Worm (Caenorhabditis elegans) whole organism, late embryonic: ENCODE data around the gene tag-151.

Experiments used
- C38D4.7 ChIP-seq: fragments of 200-800 bp; sonication (Bioruptor generic); optimal IDR thresholded peaks from 2 replicates; lab custom pipeline; 2018; ENCODE audit warnings: mild to moderate bottlenecking, missing genetic modification characterization, moderate library complexity, missing compliant biosample characterization
- K02D7.2 ChIP-seq: sonication (generic microtip); optimal IDR thresholded peaks from 2 replicates; lab custom pipeline; 2017; ENCODE audit warnings: mild to moderate bottlenecking, missing genetic modification characterization, missing compliant biosample characterization
- T23F11.4 ChIP-seq: fragments of 200-800 bp; sonication (Bioruptor generic); optimal IDR thresholded peaks from 2 replicates; lab custom pipeline; 2018; ENCODE audit warnings: mild to moderate bottlenecking, missing genetic modification characterization, missing compliant biosample characterization
- Y22D7AL.16 ChIP-seq: sonication (generic microtip); optimal IDR thresholded peaks from 2 replicates; lab custom pipeline; 2016; ENCODE audit warnings: missing genetic modification characterization, missing compliant biosample characterization
- ceh-18 ChIP-seq: sonication (generic microtip); optimal IDR thresholded peaks from 2 replicates; lab custom pipeline; 2016; ENCODE audit warnings: missing genetic modification characterization, missing compliant biosample characterization
- ceh-19 ChIP-seq: fragments of 200-800 bp; sonication (Bioruptor generic); optimal IDR thresholded peaks from 2 replicates; lab custom pipeline; 2018; ENCODE audit warnings: mild to moderate bottlenecking, missing genetic modification characterization, missing compliant biosample characterization
- ceh-22 ChIP-seq: sonication (generic microtip); optimal IDR thresholded peaks from 2 replicates; lab custom pipeline; 2017; ENCODE audit warnings: missing biosample characterization, missing genetic modification characterization
- ceh-31 ChIP-seq: sonication (generic microtip); optimal IDR thresholded peaks from 2 replicates; lab custom pipeline; 2016; ENCODE audit warnings: missing genetic modification characterization, missing compliant biosample characterization
- ceh-34 ChIP-seq: sonication (generic microtip); optimal IDR thresholded peaks from 2 replicates; lab custom pipeline; 2016; ENCODE audit warnings: mild to moderate bottlenecking, missing genetic modification characterization, missing compliant biosample characterization
- che-1 ChIP-seq: sonication (generic microtip); optimal IDR thresholded peaks from 2 replicates; lab custom pipeline; 2016; ENCODE audit warnings: mild to moderate bottlenecking, missing genetic modification characterization, missing compliant biosample characterization
- dmd-4 ChIP-seq: sonication (generic microtip); optimal IDR thresholded peaks from 2 replicates; lab custom pipeline; 2016; ENCODE audit warnings: borderline replicate concordance, missing genetic modification characterization, missing compliant biosample characterization
- elt-4 ChIP-seq: sonication (generic microtip); optimal IDR thresholded peaks from 2 replicates; lab custom pipeline; 2016; ENCODE audit warnings: missing genetic modification characterization, missing compliant biosample characterization
- ets-4 ChIP-seq: sonication (generic microtip); optimal IDR thresholded peaks from 2 replicates; lab custom pipeline; 2016; ENCODE audit warnings: missing genetic modification characterization, missing compliant biosample characterization
- fax-1 ChIP-seq: sonication (generic microtip); optimal IDR thresholded peaks from 2 replicates; lab custom pipeline; 2016; ENCODE audit warnings: missing genotype, missing genetic modification characterization, missing compliant biosample characterization
- fkh-10 ChIP-seq: fragments of 150-350 bp; optimal IDR thresholded peaks from 2 replicates; lab custom pipeline; 2014; ENCODE audit warnings: missing biosample characterization, missing genetic modification reagents, missing genetic modification characterization
- fkh-6 ChIP-seq: sonication (generic microtip); optimal IDR thresholded peaks from 2 replicates; lab custom pipeline; 2016; ENCODE audit warnings: missing genetic modification characterization, missing compliant biosample characterization
- gmeb-2 ChIP-seq: sonication (generic microtip); optimal IDR thresholded peaks from 2 replicates; lab custom pipeline; 2016; ENCODE audit warnings: missing genetic modification characterization, inconsistent platforms, missing compliant biosample characterization
- hlh-13 ChIP-seq: fragments of 200-800 bp; sonication (Bioruptor generic); optimal IDR thresholded peaks from 2 replicates; lab custom pipeline; 2018; ENCODE audit warnings: mild to moderate bottlenecking, missing genetic modification characterization, missing compliant biosample characterization
- hlh-30 ChIP-seq: sonication (generic microtip); optimal IDR thresholded peaks from 2 replicates; lab custom pipeline; 2017; ENCODE audit warnings: antibody characterized with exemption, missing genetic modification characterization, missing compliant biosample characterization; ENCODE audit not compliant: insufficient read depth
- hlh-6 ChIP-seq: sonication (generic microtip); optimal IDR thresholded peaks from 2 replicates; lab custom pipeline; 2016; ENCODE audit warnings: missing genotype, missing genetic modification characterization, missing compliant biosample characterization
- hlh-8 ChIP-seq: sonication (generic microtip); optimal IDR thresholded peaks from 2 replicates; lab custom pipeline; 2016; ENCODE audit warnings: missing genotype, missing genetic modification characterization, missing compliant biosample characterization
- lim-6 ChIP-seq: sonication (generic microtip); optimal IDR thresholded peaks from 2 replicates; lab custom pipeline; 2016; ENCODE audit warnings: missing genetic modification characterization, missing compliant biosample characterization
- lin-11 ChIP-seq: fragments of 200-800 bp; sonication (Bioruptor generic); optimal IDR thresholded peaks from 2 replicates; lab custom pipeline; 2018; ENCODE audit warnings: mild to moderate bottlenecking, missing genetic modification characterization, missing compliant biosample characterization
- madf-2 ChIP-seq: sonication (generic microtip); optimal IDR thresholded peaks from 2 replicates; lab custom pipeline; 2017; ENCODE audit warnings: missing genetic modification characterization, missing compliant biosample characterization
- nfya-1 ChIP-seq: sonication (generic microtip); optimal IDR thresholded peaks from 2 replicates; lab custom pipeline; 2017; ENCODE audit warnings: missing genetic modification characterization, mild to moderate bottlenecking, missing compliant biosample characterization, antibody characterized with exemption, moderate library complexity
- nhr-232 ChIP-seq: sonication (generic microtip); optimal IDR thresholded peaks from 2 replicates; lab custom pipeline; 2016; ENCODE audit warnings: missing genetic modification characterization, missing compliant biosample characterization
- npax-4 ChIP-seq: sonication (generic microtip); optimal IDR thresholded peaks from 2 replicates; lab custom pipeline; 2016; ENCODE audit warnings: missing genetic modification characterization, missing compliant biosample characterization
- odd-2 ChIP-seq: sonication (generic microtip); optimal IDR thresholded peaks from 2 replicates; lab custom pipeline; 2017; ENCODE audit warnings: antibody characterized with exemption, mild to moderate bottlenecking, missing genetic modification characterization, missing compliant biosample characterization
- pag-3 ChIP-seq: sonication (generic microtip); optimal IDR thresholded peaks from 2 replicates; lab custom pipeline; 2016; ENCODE audit warnings: missing compliant biosample characterization, missing genetic modification characterization, borderline replicate concordance
- pha-2 ChIP-seq: sonication (generic microtip); optimal IDR thresholded peaks from 2 replicates; lab custom pipeline; 2017; ENCODE audit warnings: mild to moderate bottlenecking, missing genetic modification characterization, missing compliant biosample characterization
- pros-1 ChIP-seq: fragments of 150-350 bp; optimal IDR thresholded peaks from 2 replicates; lab custom pipeline; 2014; ENCODE audit warnings: missing biosample characterization, missing genetic modification reagents, missing genetic modification characterization
- sdc-2 ChIP-seq: sonication (generic microtip); optimal IDR thresholded peaks from 2 replicates; lab custom pipeline; 2016; ENCODE audit warnings: missing genotype, missing genetic modification characterization, missing compliant biosample characterization
- sox-2 ChIP-seq: fragments of 200-800 bp; sonication (Bioruptor generic); IDR thresholded peaks from 2 replicates; pipeline ENCODE4 v1.3.6; 2022; ENCODE audit warnings: missing genetic modification reagents, missing genetic modification characterization, missing compliant biosample characterization
- tbx-2 ChIP-seq: sonication (generic microtip); optimal IDR thresholded peaks from 2 replicates; lab custom pipeline; 2016; ENCODE audit warnings: missing genetic modification characterization, missing compliant biosample characterization
- tbx-7 ChIP-seq: sonication (generic microtip); optimal IDR thresholded peaks from 2 replicates; lab custom pipeline; 2016; ENCODE audit warnings: missing genotype, missing genetic modification characterization, missing compliant biosample characterization
- ttx-3 ChIP-seq: sonication (generic microtip); optimal IDR thresholded peaks from 2 replicates; lab custom pipeline; 2016; ENCODE audit warnings: missing genetic modification reagents, missing genetic modification characterization, missing compliant biosample characterization
- unc-42 ChIP-seq: sonication (generic microtip); optimal IDR thresholded peaks from 2 replicates; lab custom pipeline; 2016; ENCODE audit warnings: missing genotype, missing genetic modification characterization, missing compliant biosample characterization
- unc-55 ChIP-seq: sonication (generic microtip); optimal IDR thresholded peaks from 2 replicates; lab custom pipeline; 2017; ENCODE audit warnings: missing biosample characterization, missing genetic modification reagents, missing genetic modification characterization
- ztf-16 ChIP-seq: sonication (generic microtip); optimal IDR thresholded peaks from 2 replicates; lab custom pipeline; 2017; ENCODE audit warnings: missing genetic modification characterization, missing compliant biosample characterization

Gene tag-151

DNA sequence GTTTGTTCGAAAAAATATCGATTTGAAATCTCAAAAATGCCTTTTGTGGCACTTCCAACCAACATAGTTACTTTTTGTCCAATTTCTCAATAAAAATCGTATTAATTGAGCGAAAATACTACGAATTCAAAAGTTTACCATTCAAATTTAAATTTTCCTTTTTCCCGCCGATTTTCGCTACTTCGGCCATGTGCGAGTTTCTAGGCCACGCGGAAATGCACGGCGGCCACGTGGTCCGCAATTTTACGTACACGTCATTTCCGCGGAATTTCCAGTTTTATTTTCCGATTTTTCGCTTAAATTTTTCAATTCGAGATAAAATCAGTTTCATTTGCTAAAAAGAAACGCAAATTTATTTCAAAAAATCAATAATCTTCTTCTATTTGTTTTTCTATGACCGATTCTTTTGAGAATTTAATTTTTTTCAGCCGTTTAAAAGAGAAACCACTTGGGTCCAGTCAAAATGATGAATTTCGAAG is 29.9 kb downstream of the tag-151 start, which contains the start of gene eas-1 (continued):
- peak; percentile 9 for TF ChIP-seq ttx-3 (tag; lab: Kevin White, UChicago)
- no peak for TF ChIP-seq che-1
- TF ChIP-seq nfya-1 (tag; lab: Kevin White, UChicago), result peak; percentile 48
- TF ChIP-seq ceh-34 (tag; lab: Kevin White, UChicago), result peak; percentile 24
- no peak for TF ChIP-seq gmeb-2 (tag; lab: Kevin White, UChicago)
- no peak for TF ChIP-seq hlh-13 (GFP tag; lab: Kevin White, UChicago)
- peak; percentile 17 for TF ChIP-seq ceh-18 (tag; lab: Kevin White, UChicago)
- TF ChIP-seq nhr-232 (tag; lab: Kevin White, UChicago), result no peak
- no peak for TF ChIP-seq fkh-10 (GFP tag; lab: Kevin White, UChicago)
- TF ChIP-seq odd-2, result no peak
- TF ChIP-seq sox-2 (GFP tag; lab: Robert Waterston, UW), result no peak
- TF ChIP-seq tbx-2, result peak; percentile 89
- no peak for TF ChIP-seq T23F11.4 (GFP tag; lab: Kevin White, UChicago)
- no peak for TF ChIP-seq hlh-6 (tag; lab: Kevin White, UChicago)
- TF ChIP-seq pag-3 (tag; lab: Kevin White, UChicago), result no peak
- TF ChIP-seq sdc-2 (tag; lab: Kevin White, UChicago), result peak; percentile 1
- TF ChIP-seq hlh-30 (tag; lab: Kevin White, UChicago), result peak; percentile 83
- no peak for TF ChIP-seq ceh-22 (tag; lab: Kevin White, UChicago)
- peak; percentile 34 for TF ChIP-seq fkh-6
- peak; percentile 93 for TF ChIP-seq tbx-7
- peak; percentile 96 for TF ChIP-seq ceh-31
- TF ChIP-seq elt-4, result no peak
- peak; percentile 19 for TF ChIP-seq madf-2 (tag; lab: Kevin White, UChicago)
- TF ChIP-seq unc-42, result peak; percentile 50
- no peak for TF ChIP-seq lin-11
- TF ChIP-seq ets-4 (tag; lab: Kevin White, UChicago), result peak; percentile 86
- TF ChIP-seq hlh-8 (tag; lab: Kevin White, UChicago), result peak; percentile 88
- TF ChIP-seq dmd-4 (tag; lab: Kevin White, UChicago), result no peak
- TF ChIP-seq pros-1 (tag; lab: Kevin White, UChicago), result no peak
- no peak for TF ChIP-seq ztf-16 (tag; lab: Kevin White, UChicago)

ce11 chrII:4741527-4742187 is 31.6 kb downstream of the tag-151 start, which contains the start of gene acs-11:
acs-11 (plus strand) TSS chrII:4742137.
- TF ChIP-seq Y22D7AL.16 (tag; lab: Kevin White, UChicago) (no peak), ets-4 (tag; lab: Kevin White, UChicago) (no peak), ceh-19 (GFP tag; lab: Kevin White, UChicago) (no peak), C38D4.7 (GFP tag; lab: Kevin White, UChicago) (no peak), unc-55 (GFP tag; lab: Kevin White, UChicago) (no peak), K02D7.2 (tag; lab: Kevin White, UChicago) (no peak), nhr-232 (tag; lab: Kevin White, UChicago) (no peak), unc-42 (no peak), elt-4 (no peak), pha-2 (tag; lab: Kevin White, UChicago) (no peak), lim-6 (tag; lab: Kevin White, UChicago) (no peak), hlh-8 (tag; lab: Kevin White, UChicago) (no peak), fax-1 (tag; lab: Kevin White, UChicago) (no peak), npax-4 (tag; lab: Kevin White, UChicago) (no peak)
